Fruit fly (Drosophila melanogaster) S2 (cell line): ENCODE results near the gene CG34258.
A peak's percentile ranks its signal among the peaks of the same experiment; 100 is the strongest.

ENCODE experiments used
- CG8478 ChIP-seq: fragments of >200 bp; optimal IDR thresholded peaks from 2 replicates; lab custom pipeline; 2018
- CTCF ChIP-seq, 2 experiments: fragments of >200 bp; optimal IDR thresholded peaks; 2 replicates each; lab custom pipeline; 2018

The CG34258 gene

dm6 chr3L:19922833-19923745 lies 28.7 kb downstream of the CG34258 start, which contains the start of gene Pfdn6:
TSS of gene Pfdn6 (plus strand) at chr3L:19923671.
- TF ChIP-seq CG8478 (no peak), CTCF (optimal IDR thresholded peaks at IDR 0.05; lab: Kevin White, UChicago) (no peak)

DNA sequence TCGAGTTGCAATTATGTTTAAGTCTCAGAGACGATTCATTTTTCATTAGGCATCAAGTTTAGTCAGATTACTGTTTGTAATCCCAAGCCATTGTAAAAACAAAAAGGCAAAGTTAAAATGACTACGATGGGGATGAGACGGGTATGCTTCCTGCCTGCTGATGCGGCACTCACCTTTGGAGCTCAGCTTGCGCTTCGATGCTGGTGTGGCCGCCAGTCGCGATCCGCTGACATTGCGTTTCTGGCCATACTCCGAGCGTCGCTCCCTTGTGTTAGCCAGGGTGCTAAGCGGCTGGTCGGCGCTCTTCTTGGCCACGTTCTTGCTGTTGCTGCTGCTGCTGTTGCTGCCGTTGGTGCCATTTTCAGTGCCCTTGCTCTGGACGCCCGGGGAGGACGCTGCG lies 31.8 kb downstream of the CG34258 start:
- TF ChIP-seq CG8478 = no peak
- TF ChIP-seq CTCF (optimal IDR thresholded peaks at IDR 0.05; lab: Kevin White, UChicago) = no peak

dm6 chr3L:19914833-19915232 lies 36.9 kb downstream of the CG34258 start, which contains the start of gene Rpn1:
TSS of gene Rpn1 (plus strand) at chr3L:19915051.
- TF ChIP-seq CG8478 = no peak
- TF ChIP-seq CTCF (optimal IDR thresholded peaks at IDR 0.05; lab: Kevin White, UChicago) = peak in 1 of 2 experiments; percentile 20

- TF ChIP-seq CTCF (optimal IDR thresholded peaks at IDR 0.05; lab: Kevin White, UChicago) = no peak
- no peak for TF ChIP-seq CG8478
Observed at dm6 chr3L:19913328-19913936, 38.3 kb downstream of the CG34258 start, which contains the start of gene Mtr3. TSS of gene Mtr3 (minus strand) at chr3L:19913715.

DNA sequence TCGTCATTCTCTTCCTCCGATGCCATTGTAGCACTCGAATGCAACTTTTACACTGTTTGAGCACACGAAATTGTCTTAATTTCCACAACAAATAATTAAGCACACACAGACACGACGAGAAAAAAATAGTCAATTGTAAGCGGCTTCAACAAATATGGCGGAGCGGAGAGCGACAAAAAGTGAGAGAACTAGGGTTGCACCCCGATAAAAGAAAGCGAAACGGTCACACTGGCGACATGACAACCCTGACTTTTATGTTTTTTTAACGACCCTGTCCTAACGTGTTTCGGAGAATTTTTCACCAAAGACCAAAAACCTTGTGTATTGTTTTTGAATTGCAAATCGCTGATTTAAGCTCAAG lies 41.7 kb downstream of the CG34258 start, which contains the start of the genes Mi-2 and Prp3:
TSS of gene Mi-2 (minus strand) at position 162 of the 361 bp plus-strand sequence.
TSS of gene Prp3 (plus strand) at position 247 of the 361 bp plus-strand sequence.
- TF ChIP-seq CTCF (optimal IDR thresholded peaks at IDR 0.05; lab: Kevin White, UChicago) = peak; percentile 47 to 52
- TF ChIP-seq CG8478 = no peak

DNA sequence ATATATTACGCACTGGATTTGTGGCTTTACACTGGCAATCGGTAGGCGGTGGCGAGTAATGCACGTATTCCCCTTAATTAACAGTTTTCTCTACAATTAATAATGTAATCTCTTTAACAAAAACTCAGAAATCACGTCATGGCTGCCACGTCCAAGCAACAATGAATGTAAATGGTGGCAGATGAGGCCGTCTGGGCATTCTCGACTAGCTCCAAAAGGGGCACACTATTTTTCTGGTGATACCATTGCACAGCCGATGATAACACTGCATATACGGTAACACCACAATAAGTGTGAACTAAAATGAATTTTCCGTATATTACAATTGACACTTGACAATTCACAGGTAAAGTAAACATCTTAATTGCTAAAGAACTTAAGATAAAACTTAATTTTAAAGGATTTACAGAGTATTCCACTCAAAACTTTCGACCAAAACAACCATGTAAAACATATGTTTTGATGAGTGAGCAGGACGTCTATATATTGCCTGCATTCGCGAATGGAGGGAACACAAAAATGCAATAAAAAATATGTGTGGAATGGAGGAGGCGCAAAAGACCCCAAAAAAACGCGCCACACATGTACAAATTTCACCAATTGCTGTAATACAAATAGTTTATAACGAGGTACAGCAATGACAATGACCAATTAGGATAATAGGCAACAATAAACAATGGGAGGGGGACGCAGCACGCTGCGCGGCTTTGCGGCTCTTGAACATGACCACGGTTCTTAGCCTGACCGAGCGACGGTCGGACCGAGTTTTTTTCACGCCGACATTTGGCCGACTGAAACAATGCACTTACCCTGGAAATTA lies 42.3 kb downstream of the CG34258 start:
- TF ChIP-seq CG8478 (no peak), CTCF (optimal IDR thresholded peaks at IDR 0.05; lab: Kevin White, UChicago) (no peak)

- TF ChIP-seq CG8478 (no peak), CTCF (optimal IDR thresholded peaks at IDR 0.05; lab: Kevin White, UChicago) (no peak)
Observed at dm6 chr3L:19908201-19909127, 43.3 kb downstream of the CG34258 start.

dm6 chr3L:19907706-19908070 lies 44.1 kb downstream of the CG34258 start:
- TF ChIP-seq CTCF (optimal IDR thresholded peaks at IDR 0.05; lab: Kevin White, UChicago) (no peak), CG8478 (no peak)

dm6 chr3L:19906780-19907705 lies 44.7 kb downstream of the CG34258 start:
- no peak for TF ChIP-seq CTCF (optimal IDR thresholded peaks at IDR 0.05; lab: Kevin White, UChicago)
- TF ChIP-seq CG8478 = no peak

- no peak for TF ChIP-seq CG8478
- TF ChIP-seq CTCF (optimal IDR thresholded peaks at IDR 0.05; lab: Kevin White, UChicago) = no peak
Observed at dm6 chr3L:19906148-19906752, 45.5 kb downstream of the CG34258 start.

dm6 chr3L:19905427-19905826 lies 46.3 kb downstream of the CG34258 start:
- TF ChIP-seq CG8478 = no peak
- TF ChIP-seq CTCF (optimal IDR thresholded peaks at IDR 0.05; lab: Kevin White, UChicago) = no peak

DNA sequence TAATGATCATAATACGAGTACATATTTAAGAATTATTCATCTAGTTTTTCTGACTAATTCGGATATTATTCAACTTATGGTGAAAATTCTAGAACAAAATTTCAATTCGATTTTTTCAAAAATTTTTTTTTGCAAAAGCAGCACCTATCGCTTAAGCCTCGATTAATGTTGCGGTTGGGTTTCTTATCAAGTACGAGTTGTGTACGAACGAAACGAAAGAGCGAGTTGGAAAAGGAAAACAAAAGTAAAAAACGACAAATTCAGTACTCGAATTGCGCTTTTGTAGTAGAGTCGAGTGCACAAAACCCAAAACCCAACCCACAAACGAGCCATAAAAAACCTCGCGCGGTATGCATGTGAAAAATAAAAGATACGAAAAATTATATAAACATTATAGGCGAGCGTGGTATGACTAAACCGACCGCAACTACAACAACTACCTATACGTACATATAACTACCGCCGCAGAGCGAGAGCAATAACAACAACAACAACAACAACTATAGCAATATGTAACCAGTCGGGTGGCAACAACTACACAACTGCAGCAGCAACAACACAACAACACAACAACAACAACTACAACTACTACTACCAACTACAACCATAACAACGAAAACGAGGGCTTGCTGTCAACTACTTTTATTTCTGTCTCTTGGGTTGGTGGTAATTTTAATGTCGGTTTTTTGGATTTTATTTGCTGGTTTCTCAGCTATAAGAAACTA lies 47.2 kb downstream of the CG34258 start:
- no peak for TF ChIP-seq CG8478
- TF ChIP-seq CTCF (optimal IDR thresholded peaks at IDR 0.05; lab: Kevin White, UChicago) = no peak
